Fruit fly (Drosophila melanogaster) whole organism, prepupa: ENCODE measurements around the gene CG15824.
A peak's percentile ranks its signal among the peaks of the same experiment; 100 is the strongest.

ENCODE experiments used
- CG3032 ChIP-seq: fragments of 200-800 bp; optimal IDR thresholded peaks from 2 replicates; lab custom pipeline; 2019; ENCODE audit warnings: missing biosample characterization, mild to moderate bottlenecking, missing genetic modification characterization, moderate library complexity
- CG31627 ChIP-seq: fragments of 200-800 bp; sonication (Bioruptor generic); optimal IDR thresholded peaks from 3 replicates; lab custom pipeline; 2016; ENCODE audit warnings: missing biosample characterization, missing genetic modification characterization
- CG3919 ChIP-seq: fragments of 200-800 bp; sonication (Bioruptor generic); optimal IDR thresholded peaks from 3 replicates; lab custom pipeline; 2016; ENCODE audit warnings: missing biosample characterization, missing genetic modification characterization
- CG4318 ChIP-seq: fragments of 200-800 bp; sonication (Bioruptor generic); optimal IDR thresholded peaks from 3 replicates; lab custom pipeline; 2017; ENCODE audit warnings: missing biosample characterization, mild to moderate bottlenecking, missing genetic modification characterization
- CG6163 ChIP-seq: fragments of 200-800 bp; sonication (Bioruptor generic); IDR thresholded peaks from 3 replicates; pipeline ENCODE4 v1.3.6; 2022; ENCODE audit warnings: missing biosample characterization, missing genetic modification characterization
- CG7368 ChIP-seq: fragments of 200-800 bp; sonication (Bioruptor generic); optimal IDR thresholded peaks from 3 replicates; lab custom pipeline; 2016; ENCODE audit warnings: missing biosample characterization, missing genetic modification characterization
- Smox ChIP-seq: fragments of 200-800 bp; sonication (Bioruptor generic); optimal IDR thresholded peaks from 3 replicates; lab custom pipeline; 2016; ENCODE audit warnings: missing biosample characterization, missing genetic modification characterization
- Sox102F ChIP-seq: fragments of 200-800 bp; sonication (Bioruptor generic); optimal IDR thresholded peaks from 2 replicates; lab custom pipeline; 2016; ENCODE audit warnings: missing biosample characterization, mild to moderate bottlenecking, missing genetic modification characterization
- Sox14 ChIP-seq: fragments of 200-800 bp; sonication (Bioruptor generic); optimal IDR thresholded peaks from 3 replicates; lab custom pipeline; 2016; ENCODE audit warnings: missing biosample characterization, missing genetic modification characterization
- acj6 ChIP-seq: fragments of 200-800 bp; sonication (Bioruptor generic); optimal IDR thresholded peaks from 3 replicates; lab custom pipeline; 2016; ENCODE audit warnings: missing biosample characterization, missing genetic modification characterization
- dsx ChIP-seq: fragments of 200-800 bp; optimal IDR thresholded peaks from 3 replicates; lab custom pipeline; 2019; ENCODE audit warnings: missing biosample characterization, mild to moderate bottlenecking, missing genetic modification characterization, moderate library complexity; ENCODE audit not compliant: poor library complexity, severe bottlenecking
- fd59A ChIP-seq: fragments of 200-800 bp; sonication (Bioruptor generic); optimal IDR thresholded peaks from 2 replicates; lab custom pipeline; 2017; ENCODE audit warnings: missing biosample characterization, mild to moderate bottlenecking, missing genetic modification characterization, missing genetic modification reagents
- topi ChIP-seq: fragments of 200-800 bp; sonication (Bioruptor generic); optimal IDR thresholded peaks from 3 replicates; lab custom pipeline; 2016; ENCODE audit warnings: missing biosample characterization, missing genetic modification characterization

- TF ChIP-seq topi (GFP tag; lab: Kevin White, UChicago) (peak; percentile 61), CG3032 (tag; lab: Kevin White, UChicago) (peak; percentile 17), fd59A (peak; percentile 1), CG31627 (GFP tag; lab: Kevin White, UChicago) (peak; percentile 69), CG6163 (peak; percentile 70), dsx (no peak), CG7368 (GFP tag; lab: Kevin White, UChicago) (peak; percentile 51), Smox (peak; percentile 62), Sox14 (peak; percentile 24), acj6 (GFP tag; lab: Kevin White, UChicago) (peak; percentile 73), CG4318 (GFP tag; lab: Kevin White, UChicago) (peak; percentile 80), Sox102F (GFP tag; lab: Kevin White, UChicago) (peak; percentile 66), CG3919 (GFP tag; lab: Kevin White, UChicago) (peak; percentile 69)
Measured at dm6 chr2L:846167-846868, 38.6 kb downstream of the CG15824 start.
